Worm (Caenorhabditis elegans) whole organism, young adult: Measurements from ENCODE around the gene mdt-20.

ENCODE experiments used
- C17E4.6 ChIP-seq: fragments of 200-800 bp; sonication (Bioruptor generic); IDR thresholded peaks from 2 replicates; pipeline ENCODE4 v1.3.6; 2022; ENCODE audit warnings: missing genetic modification reagents, missing genetic modification characterization, missing compliant biosample characterization
- aptf-2 ChIP-seq: fragments of 200-800 bp; sonication (Bioruptor generic); conservative IDR thresholded peaks from 2 replicates; pipeline ENCODE4 v1.3.6; 2022; ENCODE audit warnings: missing genetic modification reagents, missing genetic modification characterization, missing compliant biosample characterization
- cebp-1 ChIP-seq, 2 experiments: fragments of 200-800 bp in 1 of 2; sonication (Bioruptor generic) in 1 of 2; sonication (generic microtip) in 1 of 2; IDR thresholded peaks in 1 of 2; optimal IDR thresholded peaks in 1 of 2; 2 replicates each; pipeline versions ENCODE4 v1.3.6 to Lab custom; 2017 to 2022; ENCODE audit warnings: missing compliant biosample characterization in 2 of 2, missing genetic modification characterization in 2 of 2, mild to moderate bottlenecking in 1 of 2, missing genetic modification reagents in 1 of 2, moderate library complexity in 1 of 2
- ekl-4 ChIP-seq: fragments of 200-800 bp; sonication (Bioruptor generic); IDR thresholded peaks from 2 replicates; pipeline ENCODE4 v1.3.6; 2022; ENCODE audit warnings: missing genetic modification reagents, missing genetic modification characterization, missing compliant biosample characterization
- lin-35 ChIP-seq, 3 experiments: fragments of 150-350 bp in 2 of 3; sonication (generic microtip) in 1 of 3; optimal IDR thresholded peaks; 2 replicates each; lab custom pipeline; 2014 to 2018; ENCODE audit warnings: missing biosample characterization in 3 of 3, missing genetic modification characterization in 3 of 3, missing genetic modification reagents in 3 of 3
- lin-40 ChIP-seq: sonication (generic microtip); optimal IDR thresholded peaks from 2 replicates; lab custom pipeline; 2016; ENCODE audit warnings: missing genetic modification characterization, mild to moderate bottlenecking, missing compliant biosample characterization, missing genotype, missing genetic modification reagents
- madf-10 ChIP-seq: sonication (generic microtip); optimal IDR thresholded peaks from 2 replicates; lab custom pipeline; 2016; ENCODE audit warnings: mild to moderate bottlenecking, missing genetic modification characterization, missing compliant biosample characterization
- pha-4 ChIP-seq: fragments of 150-350 bp; sonication (generic microtip); optimal IDR thresholded peaks from 2 replicates; lab custom pipeline; 2014; ENCODE audit warnings: missing biosample characterization, missing genetic modification reagents, missing genetic modification characterization
- snpc-1.3 ChIP-seq: sonication (generic microtip); optimal IDR thresholded peaks from 2 replicates; lab custom pipeline; 2017; ENCODE audit warnings: missing genetic modification characterization, mild to moderate bottlenecking, missing compliant biosample characterization, antibody characterized with exemption, moderate library complexity, missing genotype, missing genetic modification reagents; ENCODE audit not compliant: insufficient read depth
- snpc-4 ChIP-seq, 5 experiments: fragments of 150-350 bp in 1 of 5; sonication (generic microtip) in 4 of 5; optimal IDR thresholded peaks; 2 replicates each; lab custom pipeline; 2014 to 2018; ENCODE audit warnings: missing genetic modification characterization in 5 of 5, missing biosample characterization in 3 of 5, antibody characterized with exemption in 2 of 5, mild to moderate bottlenecking in 2 of 5, missing compliant biosample characterization in 2 of 5, missing genotype in 2 of 5, moderate library complexity in 2 of 5, missing genetic modification reagents in 1 of 5
- unc-62 ChIP-seq: fragments of 150-350 bp; optimal IDR thresholded peaks from 2 replicates; lab custom pipeline; 2014; ENCODE audit warnings: missing biosample characterization, missing genetic modification reagents, missing genetic modification characterization

- TF ChIP-seq snpc-4 (GFP tag; optimal IDR thresholded peaks at IDR 0.05; lab: Kevin White, UChicago), result no peak
- no peak for TF ChIP-seq snpc-4 (tag; optimal IDR thresholded peaks at IDR 0.05; lab: Kevin White, UChicago)
- TF ChIP-seq madf-10 (tag; lab: Kevin White, UChicago), result no peak
- no peak for TF ChIP-seq snpc-1.3 (tag; lab: Kevin White, UChicago)
- no peak for TF ChIP-seq ekl-4
- no peak for TF ChIP-seq unc-62
- TF ChIP-seq pha-4 (tag; lab: Kevin White, UChicago), result no peak
- no peak for TF ChIP-seq aptf-2 (GFP tag; lab: Robert Waterston, UW)
- no peak for TF ChIP-seq cebp-1 (GFP tag; IDR thresholded peaks at IDR 0.05; lab: Robert Waterston, UW)
- TF ChIP-seq cebp-1 (tag; optimal IDR thresholded peaks at IDR 0.05; lab: Kevin White, UChicago), result no peak
- no peak for TF ChIP-seq lin-35 (GFP tag; optimal IDR thresholded peaks at IDR 0.05; lab: Kevin White, UChicago)
- TF ChIP-seq lin-40 (tag; lab: Kevin White, UChicago), result no peak
- TF ChIP-seq C17E4.6 (GFP tag; lab: Robert Waterston, UW), result no peak
These were observed 47.2 kb downstream of the mdt-20 start for ce11 chrIV:1234780-1235179.
